Worm (Caenorhabditis elegans) whole organism, L4 larva: ENCODE measurements around the gene K07H8.2.

ENCODE experiments used
- D1046.2 ChIP-seq: fragments of 200-800 bp; sonication (Bioruptor generic); IDR thresholded peaks from 2 replicates; pipeline ENCODE4 v1.3.6; 2022; ENCODE audit warnings: missing genetic modification characterization, missing compliant biosample characterization
- F44E2.7 ChIP-seq: fragments of 200-800 bp; sonication (Bioruptor generic); IDR thresholded peaks from 2 replicates; pipeline ENCODE4 v2.1.2; 2022; ENCODE audit warnings: missing genetic modification characterization, missing compliant biosample characterization
- R02D3.7 ChIP-seq: fragments of 150-350 bp; sonication (generic microtip); optimal IDR thresholded peaks from 3 replicates; lab custom pipeline; 2014; ENCODE audit warnings: missing biosample characterization, missing genetic modification characterization
- T20F7.1 ChIP-seq: fragments of 200-800 bp; sonication (Bioruptor generic); optimal IDR thresholded peaks from 2 replicates; lab custom pipeline; 2018; ENCODE audit warnings: mild to moderate bottlenecking, missing genetic modification characterization, missing compliant biosample characterization
- ama-1 ChIP-seq: fragments of 150-350 bp; optimal IDR thresholded peaks from 2 replicates; lab custom pipeline; 2014; ENCODE audit warnings: inconsistent platforms, mixed read lengths
- ceh-28 ChIP-seq: fragments of 150-350 bp; optimal IDR thresholded peaks from 2 replicates; lab custom pipeline; 2014; ENCODE audit warnings: missing biosample characterization, missing genetic modification reagents, missing genetic modification characterization
- ceh-32 ChIP-seq: sonication (generic microtip); optimal IDR thresholded peaks from 2 replicates; lab custom pipeline; 2016; ENCODE audit warnings: mild to moderate bottlenecking, missing genetic modification characterization, missing compliant biosample characterization; ENCODE audit not compliant: poor library complexity
- cey-2 ChIP-seq: sonication (generic microtip); optimal IDR thresholded peaks from 3 replicates; lab custom pipeline; 2017; ENCODE audit warnings: missing genetic modification characterization, mild to moderate bottlenecking, missing compliant biosample characterization, antibody characterized with exemption, borderline replicate concordance; ENCODE audit not compliant: insufficient read depth
- daf-12 ChIP-seq: fragments of 150-350 bp; optimal IDR thresholded peaks from 2 replicates; lab custom pipeline; 2014; ENCODE audit warnings: missing biosample characterization, missing genetic modification reagents, missing genetic modification characterization
- daf-19 ChIP-seq: fragments of 200-800 bp; sonication (Bioruptor generic); conservative IDR thresholded peaks from 2 replicates; pipeline ENCODE4 v1.3.6; 2022; ENCODE audit warnings: missing genetic modification characterization, missing compliant biosample characterization
- dmd-6 ChIP-seq: fragments of 200-800 bp; sonication (Bioruptor generic); IDR thresholded peaks from 2 replicates; pipeline ENCODE4 v1.3.6; 2022; ENCODE audit warnings: missing genetic modification reagents, missing genetic modification characterization, missing compliant biosample characterization
- dmd-8 ChIP-seq: fragments of 200-800 bp; sonication (Bioruptor generic); IDR thresholded peaks from 2 replicates; pipeline ENCODE4 v1.3.6; 2022; ENCODE audit warnings: missing genetic modification characterization, missing compliant biosample characterization
- dmd-9 ChIP-seq: fragments of 200-800 bp; sonication (Bioruptor generic); IDR thresholded peaks from 2 replicates; pipeline ENCODE4 v1.3.6; 2022; ENCODE audit warnings: missing genetic modification reagents, missing genetic modification characterization, missing compliant biosample characterization
- dpl-1 ChIP-seq: fragments of 150-350 bp; optimal IDR thresholded peaks from 2 replicates; lab custom pipeline; 2014; ENCODE audit warnings: missing biosample characterization, missing genetic modification reagents, missing genetic modification characterization
- dve-1 ChIP-seq: sonication (generic microtip); optimal IDR thresholded peaks from 2 replicates; lab custom pipeline; 2017; ENCODE audit warnings: antibody characterized with exemption, mild to moderate bottlenecking, missing genetic modification characterization, missing compliant biosample characterization; ENCODE audit not compliant: insufficient read depth
- egl-27 ChIP-seq: sonication (generic microtip); optimal IDR thresholded peaks from 3 replicates; lab custom pipeline; 2017; ENCODE audit warnings: missing biosample characterization, missing genetic modification reagents, missing genetic modification characterization
- gei-8 ChIP-seq: fragments of 200-800 bp; sonication (Bioruptor generic); optimal IDR thresholded peaks from 2 replicates; lab custom pipeline; 2018; ENCODE audit warnings: mild to moderate bottlenecking, missing genetic modification characterization, missing compliant biosample characterization
- hlh-11 ChIP-seq: fragments of 200-800 bp; sonication (Bioruptor generic); optimal IDR thresholded peaks from 2 replicates; lab custom pipeline; 2018; ENCODE audit warnings: mild to moderate bottlenecking, missing genetic modification characterization, missing compliant biosample characterization
- hlh-30 ChIP-seq: sonication (generic microtip); optimal IDR thresholded peaks from 2 replicates; lab custom pipeline; 2017; ENCODE audit warnings: antibody characterized with exemption, mild to moderate bottlenecking, missing genetic modification characterization, missing compliant biosample characterization; ENCODE audit not compliant: insufficient read depth
- hmg-1.1 ChIP-seq: fragments of 200-800 bp; sonication (Bioruptor generic); IDR thresholded peaks from 2 replicates; pipeline ENCODE4 v1.3.6; 2022; ENCODE audit warnings: missing genetic modification reagents, missing genetic modification characterization, missing compliant biosample characterization
- lim-7 ChIP-seq: fragments of 200-800 bp; sonication (Bioruptor generic); IDR thresholded peaks from 2 replicates; pipeline ENCODE4 v1.3.6; 2022; ENCODE audit warnings: missing genetic modification characterization, missing compliant biosample characterization
- lin-13 ChIP-seq: fragments of 150-350 bp; optimal IDR thresholded peaks from 2 replicates; lab custom pipeline; 2014; ENCODE audit warnings: missing biosample characterization, missing genetic modification reagents, missing genetic modification characterization
- lin-15B ChIP-seq: fragments of 150-350 bp; sonication (generic microtip); optimal IDR thresholded peaks from 3 replicates; lab custom pipeline; 2014; ENCODE audit warnings: missing biosample characterization, missing genetic modification characterization
- lin-29 ChIP-seq: fragments of 200-800 bp; sonication (Bioruptor generic); IDR thresholded peaks from 2 replicates; pipeline ENCODE4 v1.3.6; 2022; ENCODE audit warnings: missing genetic modification reagents, missing genetic modification characterization, missing compliant biosample characterization
- lin-38 ChIP-seq: fragments of 200-800 bp; sonication (Bioruptor generic); IDR thresholded peaks from 2 replicates; pipeline ENCODE4 v1.3.6; 2022; ENCODE audit warnings: missing genetic modification reagents, missing genetic modification characterization, missing compliant biosample characterization
- lin-39 ChIP-seq: fragments of 150-350 bp; optimal IDR thresholded peaks from 2 replicates; lab custom pipeline; 2014; ENCODE audit warnings: missing biosample characterization, missing genetic modification reagents, missing genetic modification characterization
- lir-3 ChIP-seq: sonication (generic microtip); optimal IDR thresholded peaks from 2 replicates; lab custom pipeline; 2016; ENCODE audit warnings: mild to moderate bottlenecking, missing genetic modification characterization, missing compliant biosample characterization
- mdl-1 ChIP-seq, 2 experiments: fragments of 150-350 bp in 1 of 2; sonication (generic microtip) in 1 of 2; optimal IDR thresholded peaks; 2 replicates each; lab custom pipeline; 2014 to 2017; ENCODE audit warnings: missing biosample characterization in 2 of 2, missing genetic modification characterization in 2 of 2
- mep-1 ChIP-seq: fragments of 150-350 bp; sonication (generic microtip); optimal IDR thresholded peaks from 3 replicates; lab custom pipeline; 2014; ENCODE audit warnings: missing biosample characterization, missing genetic modification characterization
- mes-2 ChIP-seq: sonication (generic microtip); optimal IDR thresholded peaks from 2 replicates; lab custom pipeline; 2016; ENCODE audit warnings: missing genotype, mild to moderate bottlenecking, missing genetic modification characterization, missing compliant biosample characterization; ENCODE audit not compliant: poor library complexity, severe bottlenecking
- nhr-102 ChIP-seq: sonication (generic microtip); optimal IDR thresholded peaks from 2 replicates; lab custom pipeline; 2016; ENCODE audit warnings: mild to moderate bottlenecking, missing genetic modification characterization, moderate library complexity, missing compliant biosample characterization
- nhr-111 ChIP-seq: fragments of 200-800 bp; sonication (Bioruptor generic); optimal IDR thresholded peaks from 2 replicates; lab custom pipeline; 2018; ENCODE audit warnings: mild to moderate bottlenecking, missing genetic modification characterization, missing compliant biosample characterization
- nhr-237 ChIP-seq: sonication (generic microtip); optimal IDR thresholded peaks from 2 replicates; lab custom pipeline; 2017; ENCODE audit warnings: missing biosample characterization, missing genetic modification characterization
- nhr-28 ChIP-seq: fragments of 150-350 bp; optimal IDR thresholded peaks from 2 replicates; lab custom pipeline; 2014; ENCODE audit warnings: missing biosample characterization, missing genetic modification characterization
- nhr-41 ChIP-seq: fragments of 200-800 bp; sonication (Bioruptor generic); IDR thresholded peaks from 2 replicates; pipeline ENCODE4 v1.3.6; 2022; ENCODE audit warnings: missing genetic modification reagents, missing genetic modification characterization, missing compliant biosample characterization
- nhr-42 ChIP-seq: fragments of 200-800 bp; sonication (Bioruptor generic); IDR thresholded peaks from 2 replicates; pipeline ENCODE4 v1.3.6; 2022; ENCODE audit warnings: missing genetic modification characterization, missing compliant biosample characterization
- nhr-48 ChIP-seq: sonication (generic microtip); optimal IDR thresholded peaks from 2 replicates; lab custom pipeline; 2016; ENCODE audit warnings: mild to moderate bottlenecking, missing genetic modification characterization, missing compliant biosample characterization
- nhr-6 ChIP-seq: fragments of 150-350 bp; optimal IDR thresholded peaks from 2 replicates; lab custom pipeline; 2014; ENCODE audit warnings: missing biosample characterization, missing genetic modification characterization
- nhr-77 ChIP-seq: fragments of 150-350 bp; optimal IDR thresholded peaks from 2 replicates; lab custom pipeline; 2014; ENCODE audit warnings: missing biosample characterization, missing genetic modification characterization
- pqm-1 ChIP-seq: sonication (generic microtip); optimal IDR thresholded peaks from 2 replicates; lab custom pipeline; 2017; ENCODE audit warnings: missing biosample characterization, missing genetic modification characterization
- sdz-12 ChIP-seq: fragments of 200-800 bp; sonication (Bioruptor generic); optimal IDR thresholded peaks from 2 replicates; lab custom pipeline; 2018; ENCODE audit warnings: mild to moderate bottlenecking, missing genetic modification characterization, missing compliant biosample characterization
- set-16 ChIP-seq: fragments of 200-800 bp; sonication (Bioruptor generic); IDR thresholded peaks from 2 replicates; pipeline ENCODE4 v1.3.6; 2022; ENCODE audit warnings: missing genetic modification reagents, missing genetic modification characterization, missing compliant biosample characterization
- snpc-4 ChIP-seq: fragments of 150-350 bp; optimal IDR thresholded peaks from 2 replicates; lab custom pipeline; 2014; ENCODE audit warnings: missing biosample characterization, missing genetic modification characterization
- spr-3 ChIP-seq: fragments of 200-800 bp; sonication (Bioruptor generic); optimal IDR thresholded peaks from 2 replicates; lab custom pipeline; 2018; ENCODE audit warnings: mild to moderate bottlenecking, missing genetic modification characterization, missing compliant biosample characterization
- tag-97 ChIP-seq: fragments of 200-800 bp; sonication (Bioruptor generic); IDR thresholded peaks from 2 replicates; pipeline ENCODE4 v1.3.6; 2022; ENCODE audit warnings: missing genetic modification characterization, missing compliant biosample characterization
- unc-39 ChIP-seq: sonication (generic microtip); optimal IDR thresholded peaks from 2 replicates; lab custom pipeline; 2017; ENCODE audit warnings: missing biosample characterization, missing genetic modification characterization
- zag-1 ChIP-seq: fragments of 150-350 bp; optimal IDR thresholded peaks from 2 replicates; lab custom pipeline; 2014; ENCODE audit warnings: missing biosample characterization, missing genetic modification characterization
- zfp-2 ChIP-seq: sonication (generic microtip); optimal IDR thresholded peaks from 2 replicates; lab custom pipeline; 2016; ENCODE audit warnings: mild to moderate bottlenecking, missing genetic modification characterization, missing compliant biosample characterization
- zip-2 ChIP-seq: fragments of 150-350 bp; optimal IDR thresholded peaks from 2 replicates; lab custom pipeline; 2014; ENCODE audit warnings: missing biosample characterization, missing genetic modification characterization
- ztf-7 ChIP-seq: fragments of 150-350 bp; optimal IDR thresholded peaks from 2 replicates; lab custom pipeline; 2014; ENCODE audit warnings: missing biosample characterization, missing genetic modification characterization

Gene K07H8.2

DNA sequence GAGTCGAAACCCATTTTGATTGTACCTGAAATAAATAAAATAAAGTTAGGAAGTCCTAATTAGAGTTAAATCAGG is 2.0 kb upstream of the K07H8.2 start, which contains the start of gene nucl-1:
Gene nucl-1, minus strand, starts transcription at position 26 of the 75 bp plus-strand sequence.
- no peak for TF ChIP-seq nhr-102 (tag; lab: Kevin White, UChicago)
- no peak for TF ChIP-seq nhr-111 (GFP tag; lab: Kevin White, UChicago)
- no peak for TF ChIP-seq lin-13
- no peak for TF ChIP-seq spr-3 (GFP tag; lab: Kevin White, UChicago)
- TF ChIP-seq nhr-42, result no peak

DNA sequence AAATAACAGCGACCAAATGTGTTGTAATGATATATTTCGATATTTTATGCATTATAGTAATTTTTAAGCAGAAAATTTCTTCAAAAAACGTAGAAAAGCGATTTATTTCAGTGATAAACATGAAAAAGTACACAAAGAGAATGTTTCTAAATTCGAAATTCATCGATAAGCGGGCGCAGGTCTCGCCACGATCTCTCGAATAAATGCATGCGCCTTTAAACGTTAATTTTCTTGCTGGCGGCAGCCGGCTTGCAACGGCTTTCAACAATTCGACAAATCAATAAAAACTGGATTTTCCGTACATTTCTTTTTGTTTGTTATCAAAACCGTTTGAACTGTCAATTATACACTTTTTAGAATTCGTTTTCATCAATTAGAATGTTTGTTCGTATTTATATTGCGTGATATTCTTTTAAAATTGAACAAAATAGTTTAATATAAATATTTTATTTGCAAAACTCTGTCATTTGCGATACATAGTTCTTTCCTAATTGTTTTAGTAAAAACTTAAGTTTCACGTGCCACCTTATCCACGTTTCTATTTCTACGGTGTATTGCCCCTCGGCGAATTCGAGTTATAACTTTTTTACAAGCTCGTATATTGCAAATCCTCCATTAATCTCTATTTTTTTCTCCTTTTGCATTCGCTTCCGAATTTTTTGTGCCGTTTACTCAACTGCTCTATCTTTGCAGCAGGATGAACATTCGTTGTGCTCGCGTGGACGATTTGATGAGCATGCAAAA is 1.6 kb upstream of the K07H8.2 start, which contains the start of gene daf-31:
Gene daf-31, plus strand, starts transcription at position 694 of the 744 bp plus-strand sequence.
- peak; percentile 3 for TF ChIP-seq nhr-28 (tag; lab: Kevin White, UChicago)
- no peak for TF ChIP-seq nhr-77 (tag; lab: Kevin White, UChicago)
- TF ChIP-seq zip-2, result no peak
- TF ChIP-seq F44E2.7 (GFP tag; lab: Robert Waterston, UW), result no peak
- TF ChIP-seq zag-1, result no peak
- TF ChIP-seq nhr-6 (tag; lab: Kevin White, UChicago), result peak; percentile 56
- no peak for TF ChIP-seq nhr-237 (tag; lab: Kevin White, UChicago)
- no peak for TF ChIP-seq egl-27
- TF ChIP-seq nhr-102 (tag; lab: Kevin White, UChicago), result no peak
- TF ChIP-seq tag-97 (GFP tag; lab: Robert Waterston, UW), result no peak
- TF ChIP-seq hmg-1.1 (GFP tag; lab: Robert Waterston, UW), result no peak
- no peak for TF ChIP-seq nhr-48 (tag; lab: Kevin White, UChicago)
- no peak for TF ChIP-seq set-16 (GFP tag; lab: Robert Waterston, UW)
- TF ChIP-seq dmd-8 (GFP tag; lab: Robert Waterston, UW), result no peak
- no peak for TF ChIP-seq lin-29 (GFP tag; lab: Robert Waterston, UW)
- TF ChIP-seq nhr-41 (GFP tag; lab: Robert Waterston, UW), result no peak
- no peak for TF ChIP-seq lin-15B (tag; lab: Kevin White, UChicago)
- TF ChIP-seq lin-13, result peak; percentile 24
- peak; percentile 4 for TF ChIP-seq ceh-28 (tag; lab: Kevin White, UChicago)
- TF ChIP-seq gei-8 (GFP tag; lab: Kevin White, UChicago), result no peak
- TF ChIP-seq dpl-1 (GFP tag; lab: Kevin White, UChicago), result peak; percentile 57
- TF ChIP-seq ceh-32 (tag; lab: Kevin White, UChicago), result no peak
- TF ChIP-seq lin-38, result peak; percentile 50
- no peak for TF ChIP-seq R02D3.7 (tag; lab: Kevin White, UChicago)
- no peak for TF ChIP-seq zfp-2 (tag; lab: Kevin White, UChicago)
- TF ChIP-seq T20F7.1 (GFP tag; lab: Kevin White, UChicago), result peak; percentile 26
- peak in 1 of 2 experiments; percentile 17 for TF ChIP-seq mdl-1 (tag; optimal IDR thresholded peaks at IDR 0.05; lab: Kevin White, UChicago)
- no peak for TF ChIP-seq ztf-7
- TF ChIP-seq unc-39, result no peak
- peak; percentile 23 for TF ChIP-seq hlh-30 (tag; lab: Kevin White, UChicago)
- peak; percentile 60 for TF ChIP-seq mep-1 (tag; lab: Kevin White, UChicago)
- no peak; the same call in 1 of the 2 replicates for TF ChIP-seq dmd-6 (GFP tag; lab: Robert Waterston, UW)
- no peak for TF ChIP-seq sdz-12
- TF ChIP-seq dve-1, result peak; percentile 36
- no peak for TF ChIP-seq lim-7 (GFP tag; lab: Robert Waterston, UW)
- TF ChIP-seq pqm-1 (tag; lab: Kevin White, UChicago), result no peak
- TF ChIP-seq spr-3 (GFP tag; lab: Kevin White, UChicago), result no peak
- no peak for TF ChIP-seq lin-39
- TF ChIP-seq D1046.2 (GFP tag; lab: Robert Waterston, UW), result no peak
- TF ChIP-seq snpc-4 (tag; lab: Kevin White, UChicago), result no peak
- no peak for TF ChIP-seq lir-3 (tag; lab: Kevin White, UChicago)
- TF ChIP-seq dmd-9 (GFP tag; lab: Robert Waterston, UW), result no peak
- TF ChIP-seq cey-2 (tag; lab: Kevin White, UChicago), result no peak
- TF ChIP-seq mes-2 (tag; lab: Kevin White, UChicago), result peak; percentile 77
- TF ChIP-seq ama-1 (lab: Kevin White, UChicago), result peak; percentile 7
- no peak for TF ChIP-seq daf-12 (tag; lab: Kevin White, UChicago)
- peak; percentile 0 for TF ChIP-seq hlh-11
- TF ChIP-seq daf-19 (GFP tag; lab: Robert Waterston, UW), result no peak
